Worm (Caenorhabditis elegans) whole organism, early embryonic: Measurements from ENCODE around the gene clp-6.
"Not testable (repeated sequence)": the region's sequence is repeated elsewhere in the genome, so short reads cannot be mapped to it uniquely, and the experiment has no call there.

Experiments
- F13C5.2 ChIP-seq: sonication (generic microtip); optimal IDR thresholded peaks from 2 replicates; lab custom pipeline; 2017; ENCODE audit warnings: mild to moderate bottlenecking, missing genetic modification characterization, inconsistent platforms, missing compliant biosample characterization
- ama-1 ChIP-seq: fragments of 150-350 bp; optimal IDR thresholded peaks from 2 replicates; lab custom pipeline; 2014
- ceh-13 ChIP-seq: fragments of 200-800 bp; sonication (Bioruptor generic); optimal IDR thresholded peaks from 2 replicates; lab custom pipeline; 2018; ENCODE audit warnings: mild to moderate bottlenecking, missing genetic modification characterization, missing compliant biosample characterization
- ets-7 ChIP-seq: sonication (generic microtip); optimal IDR thresholded peaks from 2 replicates; lab custom pipeline; 2016; ENCODE audit warnings: missing genotype, missing genetic modification characterization, missing compliant biosample characterization
- flt-1 ChIP-seq: fragments of 200-800 bp; sonication (Bioruptor generic); IDR thresholded peaks from 2 replicates; pipeline ENCODE4 v1.3.6; 2022; ENCODE audit warnings: missing genetic modification characterization, missing compliant biosample characterization
- hnd-1 ChIP-seq: sonication (generic microtip); optimal IDR thresholded peaks from 2 replicates; lab custom pipeline; 2016; ENCODE audit warnings: missing genetic modification characterization, missing compliant biosample characterization
- pes-1 ChIP-seq: fragments of 200-800 bp; sonication (Bioruptor generic); IDR thresholded peaks from 2 replicates; pipeline ENCODE4 v1.3.6; 2022; ENCODE audit warnings: missing genetic modification reagents, missing genetic modification characterization, missing compliant biosample characterization
- sea-1 ChIP-seq: fragments of 200-800 bp; sonication (Bioruptor generic); conservative IDR thresholded peaks from 2 replicates; pipeline ENCODE4 v1.3.6; 2022; ENCODE audit warnings: missing genetic modification characterization, missing compliant biosample characterization

DNA sequence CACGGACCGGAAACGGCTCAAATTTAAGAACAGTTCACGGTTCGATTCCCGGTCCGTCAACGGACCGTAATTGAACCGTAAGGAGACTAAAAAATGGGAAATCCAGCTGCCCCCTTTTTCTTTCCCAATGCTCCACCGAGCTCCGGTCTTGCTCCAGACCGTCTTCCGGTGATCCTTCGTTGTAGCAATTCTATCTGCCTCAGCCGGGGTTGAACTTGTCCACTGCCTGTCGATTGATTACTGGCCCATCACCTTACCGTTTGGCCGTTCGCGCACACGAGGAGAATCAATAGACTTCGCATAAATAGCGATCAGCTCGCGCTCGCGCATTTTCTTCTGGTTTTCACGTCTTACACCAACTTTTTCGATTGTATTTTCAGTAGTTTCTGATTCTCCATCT, 13.7 kb upstream of the clp-6 start:
- peak; percentile 24; the same call in 1 of the 2 replicates for TF ChIP-seq pes-1 (GFP tag; lab: Robert Waterston, UW)
- not testable (repeated sequence) for TF ChIP-seq sea-1 (GFP tag; lab: Robert Waterston, UW); ama-1 (lab: Kevin White, UChicago); ets-7; hnd-1; F13C5.2; flt-1 (GFP tag; lab: Robert Waterston, UW); ceh-13 (GFP tag; lab: Kevin White, UChicago)
